Fruit fly (Drosophila melanogaster): Measurements from ENCODE around the gene Arpc3B.
A peak's percentile ranks its signal among the peaks of the same experiment; 100 is the strongest.

Gene Arpc3B

DNA sequence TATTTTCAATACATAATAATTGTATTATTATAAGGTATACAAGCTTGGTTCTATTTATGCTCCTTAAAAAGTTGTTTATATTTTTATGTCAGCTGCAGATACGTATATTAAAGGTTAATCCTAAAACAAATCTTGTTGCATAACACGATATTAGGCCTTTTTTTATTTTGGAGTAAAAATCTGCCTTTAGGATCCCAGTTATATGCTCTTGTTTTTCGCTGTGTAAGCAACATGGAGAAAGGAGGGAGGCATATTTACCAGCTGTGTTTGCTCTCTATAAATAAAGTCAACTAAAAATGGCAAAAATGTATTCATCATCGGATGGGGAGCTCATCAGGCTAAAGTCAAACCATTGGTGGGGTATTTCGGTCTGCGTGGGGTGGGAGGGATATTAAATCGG lies 15.9 kb upstream of the Arpc3B start (continued):
- peak; percentile 14 for TF ChIP-seq trem (tag; optimal IDR thresholded peaks at IDR 0.05)
- TF ChIP-seq abd-A (tag; optimal IDR thresholded peaks at IDR 0.05) = no peak
- no peak for TF ChIP-seq Ets65A (GFP tag)
- TF ChIP-seq CG16779 (GFP tag; IDR thresholded peaks at IDR 0.05) = no peak
- no peak for TF ChIP-seq maf-S (GFP tag; optimal IDR thresholded peaks at IDR 0.05)
- no peak for TF ChIP-seq eve (GFP tag; optimal IDR thresholded peaks at IDR 0.05)
- TF ChIP-seq CrebB (tag; optimal IDR thresholded peaks at IDR 0.05) = no peak
- no peak for TF ChIP-seq CG13775 (GFP tag; optimal IDR thresholded peaks at IDR 0.05)
- peak; percentile 51 for TF ChIP-seq CG15269 (tag; optimal IDR thresholded peaks at IDR 0.05)
- no peak for TF ChIP-seq CG34376 (GFP tag; optimal IDR thresholded peaks at IDR 0.05)
- TF ChIP-seq CG1603 (tag; optimal IDR thresholded peaks at IDR 0.05) = no peak
- TF ChIP-seq CG14860 (GFP tag; IDR thresholded peaks at IDR 0.05; ENCODE audit: partially characterized antibody) = no peak
- TF ChIP-seq Ets97D (GFP tag; optimal IDR thresholded peaks at IDR 0.05) = no peak
- no peak for TF ChIP-seq CG15011 (GFP tag; optimal IDR thresholded peaks at IDR 0.05)
- TF ChIP-seq CG3065 (GFP tag; optimal IDR thresholded peaks at IDR 0.05) = no peak
- no peak for TF ChIP-seq CG30020 (tag; optimal IDR thresholded peaks at IDR 0.05)
- TF ChIP-seq CG18476 (GFP tag; optimal IDR thresholded peaks at IDR 0.05) = no peak
- no peak for TF ChIP-seq CG6254 (GFP tag; optimal IDR thresholded peaks at IDR 0.05)
- peak; percentile 36 for TF ChIP-seq CG7839 (tag; optimal IDR thresholded peaks at IDR 0.05)
- no peak for TF ChIP-seq bigmax (GFP tag; optimal IDR thresholded peaks at IDR 0.05)
- peak; percentile 5 for TF ChIP-seq CG15514 (GFP tag; optimal IDR thresholded peaks at IDR 0.05)
- TF ChIP-seq Hmx (GFP tag; optimal IDR thresholded peaks at IDR 0.05) = no peak
- no peak for TF ChIP-seq Dbx (GFP tag; IDR thresholded peaks at IDR 0.05)
- TF ChIP-seq CG18619 (GFP tag; optimal IDR thresholded peaks at IDR 0.05) = peak; percentile 17
- no peak for TF ChIP-seq cato (GFP tag; optimal IDR thresholded peaks at IDR 0.05; ENCODE audit: borderline replicate concordance)
- TF ChIP-seq NC2β (GFP tag; optimal IDR thresholded peaks at IDR 0.05) = no peak
- no peak for TF ChIP-seq CG9817 (tag; optimal IDR thresholded peaks at IDR 0.05)
- TF ChIP-seq CG9797 (GFP tag; optimal IDR thresholded peaks at IDR 0.05) = no peak
- peak; percentile 14 for TF ChIP-seq Fer1 (GFP tag; optimal IDR thresholded peaks at IDR 0.05)
- TF ChIP-seq CG8765 (GFP tag; IDR thresholded peaks at IDR 0.05) = no peak
- no peak for TF ChIP-seq CG1832 (GFP tag; optimal IDR thresholded peaks at IDR 0.05)
- TF ChIP-seq ci (GFP tag; IDR thresholded peaks at IDR 0.05) = no peak
- no peak for TF ChIP-seq CG3281 (GFP tag; optimal IDR thresholded peaks at IDR 0.05)
- no peak for TF ChIP-seq Asciz (GFP tag; optimal IDR thresholded peaks at IDR 0.05)
- TF ChIP-seq kay (GFP tag; optimal IDR thresholded peaks at IDR 0.05) = no peak
- TF ChIP-seq vnd (GFP tag; IDR thresholded peaks at IDR 0.05; ENCODE audit: partially characterized antibody) = no peak
- no peak for TF ChIP-seq CG10959 (GFP tag; IDR thresholded peaks at IDR 0.05)
- TF ChIP-seq Meics (GFP tag; optimal IDR thresholded peaks at IDR 0.05) = no peak
- TF ChIP-seq Aef1 (GFP tag; IDR thresholded peaks at IDR 0.05) = no peak
- no peak for TF ChIP-seq chif (GFP tag; optimal IDR thresholded peaks at IDR 0.05)
- TF ChIP-seq luna (GFP tag; optimal IDR thresholded peaks at IDR 0.05) = no peak
- no peak for TF ChIP-seq tgo (GFP tag; IDR thresholded peaks at IDR 0.05)
- no peak for TF ChIP-seq Doc2 (GFP tag; IDR thresholded peaks at IDR 0.05)
- peak in 1 of 2 experiments; percentile 22 for TF ChIP-seq Pdp1 (GFP tag; optimal IDR thresholded peaks at IDR 0.05)
- TF ChIP-seq Rfx (GFP tag; IDR thresholded peaks at IDR 0.05) = no peak
- no peak for TF ChIP-seq Usf (GFP tag; optimal IDR thresholded peaks at IDR 0.05)
- TF ChIP-seq psq (GFP tag; optimal IDR thresholded peaks at IDR 0.05) = no peak
- no peak for TF ChIP-seq hth (optimal IDR thresholded peaks at IDR 0.05)
- no peak for TF ChIP-seq CG7745 (tag; optimal IDR thresholded peaks at IDR 0.05)
- TF ChIP-seq CG8089 (GFP tag; optimal IDR thresholded peaks at IDR 0.05) = no peak
- no peak for TF ChIP-seq CG14050 (GFP tag; IDR thresholded peaks at IDR 0.05)
- peak; percentile 28 for TF ChIP-seq nmo (GFP tag; optimal IDR thresholded peaks at IDR 0.05)

Measured in whole organism, embryonic.